Fruit fly (Drosophila melanogaster) whole organism: ENCODE results near the gene CG9795.

Experiments
- CG8478 ChIP-seq: fragments of >200 bp; optimal IDR thresholded peaks from 2 replicates; lab custom pipeline; 2018; ENCODE audit warnings: inconsistent platforms
- Dll ChIP-seq: fragments of >200 bp; optimal IDR thresholded peaks from 2 replicates; lab custom pipeline; 2017
- psq ChIP-seq: fragments of >200 bp; optimal IDR thresholded peaks from 2 replicates; lab custom pipeline; 2017
- usp ChIP-seq: fragments of >200 bp; optimal IDR thresholded peaks from 2 replicates; lab custom pipeline; 2017; ENCODE audit warnings: missing biosample characterization, missing genetic modification characterization, mixed read lengths

- TF ChIP-seq usp (GFP tag; lab: Kevin White, UChicago) (no peak), Dll (no peak), psq (lab: Kevin White, UChicago) (no peak), CG8478 (lab: Kevin White, UChicago) (no peak)
Measured at dm6 chr3R:4350199-4350598, 30.7 kb downstream of the CG9795 start.
